Fruit fly (Drosophila melanogaster) whole organism, embryonic: Measurements from ENCODE around the gene CG42449.

Experiments used
- CG11560 ChIP-seq: fragments of 200-800 bp; sonication (Bioruptor generic); IDR thresholded peaks from 3 replicates; pipeline ENCODE4 v1.3.6; 2022; ENCODE audit warnings: missing biosample characterization, missing genetic modification characterization
- CG11695 ChIP-seq: fragments of 200-800 bp; sonication (Bioruptor generic); IDR thresholded peaks from 3 replicates; pipeline ENCODE4 v1.3.6; 2022; ENCODE audit warnings: missing biosample characterization, missing genetic modification characterization
- CG12942 ChIP-seq: fragments of 200-800 bp; sonication (Bioruptor generic); optimal IDR thresholded peaks from 3 replicates; lab custom pipeline; 2016; ENCODE audit warnings: missing biosample characterization, missing genetic modification characterization
- CG13296 ChIP-seq: fragments of 200-800 bp; sonication (Bioruptor generic); optimal IDR thresholded peaks from 3 replicates; lab custom pipeline; 2018; ENCODE audit warnings: missing biosample characterization, mild to moderate bottlenecking, missing genetic modification characterization
- CG14014 ChIP-seq: fragments of 200-800 bp; sonication (Bioruptor generic); IDR thresholded peaks from 2 replicates; pipeline ENCODE4 v1.3.6; 2022; ENCODE audit warnings: missing biosample characterization, missing genetic modification characterization
- CG15073 ChIP-seq: fragments of 200-800 bp; sonication (Bioruptor generic); optimal IDR thresholded peaks from 2 replicates; lab custom pipeline; 2016; ENCODE audit warnings: missing biosample characterization, missing genetic modification characterization
- CG15514 ChIP-seq: fragments of 200-800 bp; sonication (Bioruptor generic); optimal IDR thresholded peaks from 3 replicates; lab custom pipeline; 2017; ENCODE audit warnings: missing biosample characterization, missing genetic modification characterization, mild to moderate bottlenecking, moderate library complexity, missing genetic modification reagents
- CG15696 ChIP-seq: fragments of 200-800 bp; sonication (Bioruptor generic); optimal IDR thresholded peaks from 2 replicates; lab custom pipeline; 2019; ENCODE audit warnings: missing biosample characterization, mild to moderate bottlenecking, missing genetic modification characterization, moderate library complexity
- CG17186 ChIP-seq: fragments of 200-800 bp; sonication (Bioruptor generic); optimal IDR thresholded peaks from 3 replicates; lab custom pipeline; 2017; ENCODE audit warnings: missing biosample characterization, missing genetic modification reagents, missing genetic modification characterization
- CG30403 ChIP-seq: fragments of 200-800 bp; sonication (Bioruptor generic); optimal IDR thresholded peaks from 3 replicates; lab custom pipeline; 2016; ENCODE audit warnings: missing biosample characterization, missing genetic modification characterization
- CG32532 ChIP-seq: fragments of 200-800 bp; sonication (Bioruptor generic); IDR thresholded peaks from 2 replicates; pipeline ENCODE4 v1.3.6; 2022; ENCODE audit warnings: missing biosample characterization, missing genetic modification characterization
- CG4617 ChIP-seq: fragments of 200-800 bp; sonication (Bioruptor generic); optimal IDR thresholded peaks from 3 replicates; lab custom pipeline; 2016; ENCODE audit warnings: missing biosample characterization, missing genetic modification characterization, borderline replicate concordance
- CG4730 ChIP-seq: fragments of 200-800 bp; sonication (Bioruptor generic); IDR thresholded peaks from 2 replicates; pipeline ENCODE4 v1.3.6; 2022; ENCODE audit warnings: missing biosample characterization, missing genetic modification characterization
- CG6683 ChIP-seq: fragments of 200-800 bp; sonication (Bioruptor generic); optimal IDR thresholded peaks from 2 replicates; lab custom pipeline; 2017; ENCODE audit warnings: missing biosample characterization, mild to moderate bottlenecking, missing genetic modification characterization, missing genetic modification reagents
- CG6765 ChIP-seq: fragments of 200-800 bp; sonication (Bioruptor generic); optimal IDR thresholded peaks from 3 replicates; lab custom pipeline; 2017; ENCODE audit warnings: missing biosample characterization, mild to moderate bottlenecking, missing genetic modification characterization
- CG7372 ChIP-seq: fragments of 200-800 bp; sonication (Bioruptor generic); IDR thresholded peaks from 2 replicates; pipeline ENCODE4 v1.3.6; 2022; ENCODE audit warnings: missing biosample characterization, missing genetic modification characterization
- CG8924 ChIP-seq: fragments of 200-800 bp; optimal IDR thresholded peaks from 3 replicates; lab custom pipeline; 2019; ENCODE audit warnings: missing biosample characterization, mild to moderate bottlenecking, missing genetic modification characterization, moderate library complexity
- Chrac-16 ChIP-seq: fragments of 200-800 bp; sonication (Bioruptor generic); optimal IDR thresholded peaks from 3 replicates; lab custom pipeline; 2016; ENCODE audit warnings: missing biosample characterization, missing genetic modification characterization
- E2f1 ChIP-seq: fragments of 200-800 bp; sonication (Bioruptor generic); IDR thresholded peaks from 2 replicates; pipeline ENCODE4 v1.3.6; 2022; ENCODE audit warnings: missing biosample characterization, missing genetic modification characterization
- Ets65A ChIP-seq: fragments of 200-800 bp; sonication (Bioruptor generic); peaks from one replicate; lab custom pipeline; 2016; ENCODE audit warnings: missing biosample characterization, missing genetic modification characterization
- Fer2 ChIP-seq: fragments of 200-800 bp; sonication (Bioruptor generic); optimal IDR thresholded peaks from 2 replicates; lab custom pipeline; 2018; ENCODE audit warnings: missing biosample characterization, mild to moderate bottlenecking, missing genetic modification characterization, moderate library complexity
- Lim3 ChIP-seq: fragments of 200-800 bp; sonication (Bioruptor generic); IDR thresholded peaks from 2 replicates; pipeline ENCODE4 v1.3.6; 2022; ENCODE audit warnings: missing biosample characterization, missing genetic modification characterization
- Mrtf ChIP-seq: fragments of 200-800 bp; sonication (Bioruptor generic); IDR thresholded peaks from 3 replicates; pipeline ENCODE4 v1.3.6; 2022; ENCODE audit warnings: missing biosample characterization, missing genetic modification characterization
- Sox100B ChIP-seq: fragments of 200-800 bp; sonication (Bioruptor generic); optimal IDR thresholded peaks from 3 replicates; lab custom pipeline; 2018; ENCODE audit warnings: missing biosample characterization, mild to moderate bottlenecking, missing genetic modification characterization
- Sry-β ChIP-seq: fragments of 200-800 bp; sonication (Bioruptor generic); optimal IDR thresholded peaks from 2 replicates; lab custom pipeline; 2018; ENCODE audit warnings: missing biosample characterization, mild to moderate bottlenecking, missing genetic modification characterization, moderate library complexity
- Ssrp ChIP-seq: fragments of 200-800 bp; sonication (Bioruptor generic); optimal IDR thresholded peaks from 2 replicates; lab custom pipeline; 2018; ENCODE audit warnings: missing biosample characterization, mild to moderate bottlenecking, missing genetic modification characterization, moderate library complexity
- Tbp ChIP-seq: fragments of >200 bp; optimal IDR thresholded peaks from 2 replicates; lab custom pipeline; 2018; ENCODE audit warnings: missing biosample characterization, missing genetic modification characterization
- abd-A ChIP-seq: fragments of 200-800 bp; sonication (Bioruptor generic); optimal IDR thresholded peaks from 3 replicates; lab custom pipeline; 2019; ENCODE audit warnings: missing biosample characterization, mild to moderate bottlenecking, missing genetic modification characterization, moderate library complexity
- aop ChIP-seq: fragments of 200-800 bp; sonication (Bioruptor generic); IDR thresholded peaks from 2 replicates; pipeline ENCODE4 v1.3.6; 2022; ENCODE audit warnings: missing biosample characterization, missing genetic modification characterization
- btn ChIP-seq: fragments of 200-800 bp; sonication (Bioruptor generic); optimal IDR thresholded peaks from 2 replicates; lab custom pipeline; 2016; ENCODE audit warnings: missing biosample characterization, missing genetic modification characterization
- dysf ChIP-seq: fragments of 200-800 bp; sonication (Bioruptor generic); IDR thresholded peaks from 3 replicates; pipeline ENCODE4 v1.3.6; 2022; ENCODE audit warnings: missing biosample characterization, missing genetic modification characterization
- eve ChIP-seq, 2 experiments: fragments of >200 bp; optimal IDR thresholded peaks; 2 replicates each; lab custom pipeline; 2017; ENCODE audit warnings: missing biosample characterization in 2 of 2, missing genetic modification characterization in 2 of 2
- exex ChIP-seq: fragments of 200-800 bp; sonication (Bioruptor generic); optimal IDR thresholded peaks from 4 replicates; lab custom pipeline; 2018; ENCODE audit warnings: missing biosample characterization, mild to moderate bottlenecking, missing genetic modification characterization, moderate library complexity
- grn ChIP-seq: fragments of 200-800 bp; sonication (Bioruptor generic); optimal IDR thresholded peaks from 3 replicates; lab custom pipeline; 2017; ENCODE audit warnings: missing biosample characterization, missing genetic modification characterization
- lola ChIP-seq, 3 experiments: fragments of >200 bp in 2 of 3; fragments of 200-800 bp in 1 of 3; sonication (Bioruptor generic) in 1 of 3; optimal IDR thresholded peaks; 2 replicates each; lab custom pipeline; 2017 to 2019; ENCODE audit warnings: missing biosample characterization in 3 of 3, missing genetic modification characterization in 3 of 3, mild to moderate bottlenecking in 1 of 3, moderate library complexity in 1 of 3
- maf-S ChIP-seq: fragments of 200-800 bp; sonication (Bioruptor generic); optimal IDR thresholded peaks from 2 replicates; lab custom pipeline; 2016; ENCODE audit warnings: missing biosample characterization, missing genetic modification characterization
- row ChIP-seq: fragments of 200-800 bp; sonication (Bioruptor generic); IDR thresholded peaks from 3 replicates; pipeline ENCODE4 v1.3.6; 2022; ENCODE audit warnings: missing biosample characterization, missing genetic modification characterization
- seq ChIP-seq: fragments of 200-800 bp; sonication (Bioruptor generic); IDR thresholded peaks from 2 replicates; pipeline ENCODE4 v1.3.6; 2022; ENCODE audit warnings: missing biosample characterization, missing genetic modification characterization
- sim ChIP-seq: fragments of 200-800 bp; sonication (Bioruptor generic); IDR thresholded peaks from 2 replicates; pipeline ENCODE4 v1.3.6; 2022; ENCODE audit warnings: missing biosample characterization, missing genetic modification characterization
- slp2 ChIP-seq: fragments of 200-800 bp; sonication (Bioruptor generic); optimal IDR thresholded peaks from 2 replicates; lab custom pipeline; 2016; ENCODE audit warnings: missing biosample characterization, missing genetic modification characterization
- trem ChIP-seq: fragments of 200-800 bp; optimal IDR thresholded peaks from 3 replicates; lab custom pipeline; 2019; ENCODE audit warnings: missing biosample characterization, mild to moderate bottlenecking, missing genetic modification characterization, moderate library complexity
- usp ChIP-seq: fragments of >200 bp; optimal IDR thresholded peaks from 2 replicates; lab custom pipeline; 2017; ENCODE audit warnings: missing biosample characterization, missing genetic modification characterization
- zfh1 ChIP-seq: fragments of 200-800 bp; sonication (Bioruptor generic); IDR thresholded peaks from 3 replicates; pipeline ENCODE4 v1.3.6; 2022; ENCODE audit warnings: missing biosample characterization, missing genetic modification characterization

Gene CG42449

DNA sequence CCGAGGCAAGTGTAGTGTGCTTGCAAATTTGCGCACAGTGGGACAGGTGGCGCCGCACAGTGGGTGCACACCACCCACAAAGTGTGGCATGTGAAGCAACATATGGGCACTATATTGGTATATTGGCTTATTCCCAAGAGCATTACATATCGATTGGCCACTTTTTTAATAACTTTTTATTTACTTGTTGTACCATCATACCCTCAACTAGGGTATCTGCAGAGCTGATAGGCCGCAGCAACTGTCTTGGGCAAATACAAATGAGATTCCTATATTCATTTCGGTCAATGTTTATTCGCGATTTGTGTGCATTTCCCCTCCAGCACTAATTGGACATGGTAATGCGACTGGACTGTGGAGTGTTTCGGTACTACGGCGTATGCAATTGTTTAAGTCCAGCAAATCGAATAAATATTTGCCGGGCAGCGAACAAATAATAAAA, 41.7 kb downstream of the CG42449 start (continued):
- TF ChIP-seq CG15696 (tag; lab: Kevin White, UChicago) (peak; percentile 67), lola (GFP tag; optimal IDR thresholded peaks at IDR 0.05; lab: Kevin White, UChicago) (peak in 1 of 3 experiments; percentile 54), CG8924 (tag; lab: Kevin White, UChicago) (no peak), Ets65A (GFP tag; lab: Kevin White, UChicago) (peak; percentile 91), CG17186 (GFP tag; lab: Kevin White, UChicago) (peak; percentile 42), abd-A (tag; lab: Kevin White, UChicago) (no peak), btn (GFP tag; lab: Kevin White, UChicago) (peak; percentile 8), CG6683 (GFP tag; lab: Kevin White, UChicago) (no peak), CG7372 (GFP tag; lab: Robert Waterston, UW) (no peak), Chrac-16 (GFP tag; lab: Kevin White, UChicago) (no peak), CG30403 (GFP tag; lab: Kevin White, UChicago) (peak; percentile 32), Lim3 (GFP tag; lab: Robert Waterston, UW) (no peak), dysf (GFP tag; lab: Robert Waterston, UW) (peak; percentile 71), aop (no peak), usp (no peak), CG6765 (GFP tag; lab: Kevin White, UChicago) (no peak), CG4730 (GFP tag; lab: Robert Waterston, UW) (0 out of 2 replicates have a peak, but pooled peaks have one; percentile 13), CG32532 (GFP tag; lab: Robert Waterston, UW) (peak; percentile 36; the same call in 1 of the 2 replicates), CG4617 (GFP tag; lab: Kevin White, UChicago) (no peak), Sox100B (GFP tag; lab: Kevin White, UChicago) (peak; percentile 56), sim (GFP tag; lab: Robert Waterston, UW) (no peak), zfh1 (GFP tag; lab: Robert Waterston, UW) (peak; percentile 74), CG11695 (GFP tag; lab: Robert Waterston, UW) (no peak), CG14014 (GFP tag; lab: Robert Waterston, UW) (peak; percentile 64; the same call in 1 of the 2 replicates), CG13296 (GFP tag; lab: Kevin White, UChicago) (no peak), Ssrp (tag; lab: Kevin White, UChicago) (peak; percentile 33), CG12942 (GFP tag; lab: Kevin White, UChicago) (no peak), eve (GFP tag; optimal IDR thresholded peaks at IDR 0.05; lab: Kevin White, UChicago) (peak in 1 of 2 experiments; percentile 42)

DNA sequence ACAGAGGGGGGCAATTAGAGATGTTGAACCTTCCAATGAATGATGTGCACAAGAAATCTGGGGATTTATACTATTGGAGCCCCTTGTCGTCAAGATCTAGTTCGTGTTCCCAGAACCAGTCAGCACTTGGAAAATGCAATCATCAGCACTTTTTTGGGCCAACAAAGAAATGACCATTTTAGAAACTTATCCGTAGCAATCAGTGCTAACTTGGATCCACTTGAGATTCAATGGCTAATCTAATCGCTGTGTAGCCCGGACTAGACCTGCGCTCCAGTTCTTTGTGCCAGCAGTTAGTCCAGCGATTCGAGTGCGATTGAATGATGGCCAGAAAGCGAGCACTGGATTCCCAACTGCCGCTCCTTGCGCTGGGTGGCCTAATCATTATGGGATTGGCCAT, 49.4 kb downstream of the CG42449 start, which contains the start of gene CG15773:
TSS of gene CG15773 (plus strand) at position 301 of the 400 bp plus-strand sequence.
- TF ChIP-seq row (GFP tag; lab: Robert Waterston, UW) (no peak), exex (tag; lab: Kevin White, UChicago) (peak; percentile 8), CG15514 (GFP tag; lab: Kevin White, UChicago) (peak; percentile 84), CG11560 (tag; lab: Robert Waterston, UW) (no peak), trem (tag; lab: Kevin White, UChicago) (no peak), E2f1 (GFP tag; lab: Robert Waterston, UW) (no peak), Mrtf (GFP tag; lab: Robert Waterston, UW) (no peak), seq (GFP tag; lab: Robert Waterston, UW) (no peak), maf-S (GFP tag; lab: Kevin White, UChicago) (no peak), CG15073 (GFP tag; lab: Kevin White, UChicago) (no peak), Lim3 (GFP tag; lab: Robert Waterston, UW) (no peak), Tbp (GFP tag; lab: Kevin White, UChicago) (no peak), slp2 (GFP tag; lab: Kevin White, UChicago) (no peak), grn (GFP tag; lab: Kevin White, UChicago) (peak; percentile 26), Sry-β (GFP tag; lab: Kevin White, UChicago) (no peak), Fer2 (tag; lab: Kevin White, UChicago) (no peak)
